Fruit fly (Drosophila melanogaster): ENCODE data around the gene CG42846.
A peak's percentile ranks its signal among the peaks of the same experiment; 100 is the strongest.

The CG42846 gene

DNA sequence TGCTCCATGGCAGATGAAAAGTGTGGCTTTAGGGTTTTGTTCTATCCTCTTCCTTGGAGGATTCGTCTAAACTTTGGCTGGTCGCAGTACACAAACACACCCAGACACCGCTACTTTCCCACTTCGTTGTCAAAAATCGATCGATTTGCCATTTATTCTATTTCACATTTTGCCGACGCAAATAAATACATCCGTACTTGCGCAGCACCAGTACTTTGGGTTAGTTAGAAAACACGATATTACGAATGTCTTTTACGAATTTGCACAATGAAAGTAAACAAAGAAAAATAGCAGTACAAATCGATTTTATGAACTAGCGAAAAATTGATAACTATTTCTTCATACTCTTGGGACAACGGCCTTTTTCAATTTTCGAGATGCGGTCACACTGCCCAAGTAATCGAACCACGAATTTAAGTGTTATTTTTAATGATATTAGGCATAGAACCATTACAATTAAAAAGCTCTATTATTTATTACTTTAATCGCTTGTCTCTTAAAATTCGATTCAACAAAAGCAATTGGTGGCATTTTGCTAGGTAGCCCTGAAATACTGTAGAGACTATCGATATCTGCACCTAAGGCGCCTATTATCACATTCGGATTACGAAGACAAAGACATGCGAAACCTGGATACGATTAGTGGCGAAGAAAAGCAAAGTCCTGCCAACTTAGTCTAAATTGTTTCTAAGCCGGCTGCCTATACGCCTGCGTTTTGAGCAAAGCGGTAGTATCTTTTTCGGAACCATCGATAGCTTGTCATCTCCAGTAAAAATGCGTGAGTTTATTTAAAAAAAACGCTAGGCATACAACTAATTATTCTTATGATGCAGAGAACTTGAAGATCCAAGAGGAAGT is 26.4 kb upstream of the CG42846 start, which contains the start of the genes DIP2 and wac (continued):
- TF ChIP-seq jing (GFP tag; optimal IDR thresholded peaks at IDR 0.05) (no peak), rib (GFP tag; IDR thresholded peaks at IDR 0.05) (no peak), NK7.1 (GFP tag; optimal IDR thresholded peaks at IDR 0.05) (peak; percentile 67), nau (GFP tag; optimal IDR thresholded peaks at IDR 0.05) (no peak), CTCF (GFP tag; optimal IDR thresholded peaks at IDR 0.05) (peak; percentile 59), CG15269 (tag; optimal IDR thresholded peaks at IDR 0.05) (no peak), CG3995 (GFP tag; optimal IDR thresholded peaks at IDR 0.05) (peak; percentile 45), CG13894 (tag; optimal IDR thresholded peaks at IDR 0.05) (peak; percentile 45), CG1792 (GFP tag; optimal IDR thresholded peaks at IDR 0.05) (peak; percentile 69), trem (tag; optimal IDR thresholded peaks at IDR 0.05) (peak; percentile 100), CG6854 (GFP tag; optimal IDR thresholded peaks at IDR 0.05) (peak; percentile 50), az2 (GFP tag; optimal IDR thresholded peaks at IDR 0.05) (peak; percentile 79), CG6813 (GFP tag; optimal IDR thresholded peaks at IDR 0.05) (no peak), Ets65A (GFP tag) (peak; percentile 97), hbn (GFP tag; IDR thresholded peaks at IDR 0.05; ENCODE audit: partially characterized antibody) (peak; percentile 85), hb (GFP tag; IDR thresholded peaks at IDR 0.05; ENCODE audit: partially characterized antibody) (peak; percentile 76; the same call in 2 of the 3 replicates), CG12744 (GFP tag; optimal IDR thresholded peaks at IDR 0.05) (peak; percentile 67), CG3281 (GFP tag; optimal IDR thresholded peaks at IDR 0.05) (peak; percentile 57), Dfd (GFP tag; optimal IDR thresholded peaks at IDR 0.05) (no peak), fru (optimal IDR thresholded peaks at IDR 0.05) (no peak), CG1024 (GFP tag; IDR thresholded peaks at IDR 0.05) (peak; percentile 62; the same call in 1 of the 2 replicates), Mrtf (GFP tag; IDR thresholded peaks at IDR 0.05) (peak; percentile 42; the same call in 1 of the 3 replicates), CG14965 (GFP tag; optimal IDR thresholded peaks at IDR 0.05; ENCODE audit: borderline replicate concordance) (no peak), shn (GFP tag; optimal IDR thresholded peaks at IDR 0.05) (peak; percentile 90), CG3847 (GFP tag; IDR thresholded peaks at IDR 0.05) (peak; percentile 77), CG2875 (GFP tag; optimal IDR thresholded peaks at IDR 0.05) (peak; percentile 51), Tbp (GFP tag; optimal IDR thresholded peaks at IDR 0.05) (no peak), CG17359 (tag; optimal IDR thresholded peaks at IDR 0.05) (peak; percentile 67), exex (tag; optimal IDR thresholded peaks at IDR 0.05) (no peak), Dek (tag; optimal IDR thresholded peaks at IDR 0.05) (no peak), CG10267 (tag; optimal IDR thresholded peaks at IDR 0.05) (peak; percentile 79), hkb (optimal IDR thresholded peaks at IDR 0.05) (no peak), hkb (GFP tag; IDR thresholded peaks at IDR 0.05) (peak; percentile 58; the same call in 1 of the 2 replicates), CG8765 (GFP tag; IDR thresholded peaks at IDR 0.05) (0 out of 2 replicates have a peak, but pooled peaks have one; percentile 12), psq (GFP tag; optimal IDR thresholded peaks at IDR 0.05) (peak; percentile 28), schlank (tag; optimal IDR thresholded peaks at IDR 0.05) (peak; percentile 53), CG10959 (GFP tag; IDR thresholded peaks at IDR 0.05) (no peak), bowl (GFP tag; IDR thresholded peaks at IDR 0.05) (no peak), lmd (GFP tag; IDR thresholded peaks at IDR 0.05) (peak; percentile 61; the same call in 1 of the 2 replicates), CG15696 (tag; optimal IDR thresholded peaks at IDR 0.05) (peak; percentile 55), ash1 (GFP tag; optimal IDR thresholded peaks at IDR 0.05) (peak; percentile 27), lilli (GFP tag; optimal IDR thresholded peaks at IDR 0.05) (peak; percentile 93), HLH4C (GFP tag; IDR thresholded peaks at IDR 0.05; ENCODE audit: partially characterized antibody) (peak; percentile 86), en (GFP tag; optimal IDR thresholded peaks at IDR 0.05) (peak; percentile 21), jigr1 (GFP tag; IDR thresholded peaks at IDR 0.05) (no peak), CG7839 (tag; optimal IDR thresholded peaks at IDR 0.05) (no peak), cad (GFP tag; optimal IDR thresholded peaks at IDR 0.05) (no peak), CG6254 (GFP tag; optimal IDR thresholded peaks at IDR 0.05) (peak; percentile 10), CHES-1-like (GFP tag; optimal IDR thresholded peaks at IDR 0.05) (peak; percentile 69), Chrac-16 (GFP tag; optimal IDR thresholded peaks at IDR 0.05) (peak; percentile 85)

Data from whole organism, embryonic.